Fruit fly (Drosophila melanogaster) S2 (cell line): ENCODE measurements around the gene Fancd2.
A peak's percentile ranks its signal among the peaks of the same experiment; 100 is the strongest.

Experiments
- CG8478 ChIP-seq: fragments of >200 bp; optimal IDR thresholded peaks from 2 replicates; lab custom pipeline; 2018
- CTCF ChIP-seq, 2 experiments: fragments of >200 bp; optimal IDR thresholded peaks; 2 replicates each; lab custom pipeline; 2018

Fancd2 gene

dm6 chr3R:20830153-20830695, 14.2 kb upstream of the Fancd2 start, which contains the start of gene Adss:
Gene Adss (minus strand): TSS chr3R:20830580.
- TF ChIP-seq CG8478 (lab: Kevin White, UChicago) (no peak), CTCF (optimal IDR thresholded peaks at IDR 0.05; lab: Kevin White, UChicago) (peak; percentile 2 to 8)

- no peak for TF ChIP-seq CTCF (optimal IDR thresholded peaks at IDR 0.05; lab: Kevin White, UChicago)
- TF ChIP-seq CG8478 (lab: Kevin White, UChicago), result no peak
These were observed 13.6 kb upstream of the Fancd2 start for dm6 chr3R:20829416-20830131.

dm6 chr3R:20828520-20829415, 12.8 kb upstream of the Fancd2 start:
- TF ChIP-seq CTCF (optimal IDR thresholded peaks at IDR 0.05; lab: Kevin White, UChicago) (peak in 1 of 2 experiments; percentile 12), CG8478 (lab: Kevin White, UChicago) (no peak)

DNA sequence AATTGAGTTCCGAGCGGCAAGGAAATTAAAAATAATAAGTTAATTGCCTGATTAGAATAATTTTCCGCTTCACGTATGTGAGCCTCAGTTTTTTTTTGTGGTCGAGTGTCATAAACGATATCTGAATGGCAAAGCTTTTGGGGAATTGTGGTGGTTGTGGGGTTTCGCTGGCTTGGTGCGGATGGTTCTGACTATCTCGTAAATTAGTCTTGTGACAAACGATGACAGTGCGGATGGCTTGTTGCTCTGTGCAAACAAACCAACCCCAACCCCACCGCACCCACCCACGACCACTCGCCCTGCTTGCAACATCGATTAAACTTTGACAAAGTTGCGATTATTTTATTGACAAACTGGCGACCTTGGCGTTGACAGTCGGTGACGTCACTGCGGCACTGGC, 10.9 kb upstream of the Fancd2 start:
- no peak for TF ChIP-seq CTCF (optimal IDR thresholded peaks at IDR 0.05; lab: Kevin White, UChicago)

dm6 chr3R:20823704-20824454, 7.9 kb upstream of the Fancd2 start, which contains the start of gene CG17272:
Gene CG17272 (minus strand): TSS chr3R:20824239.
- TF ChIP-seq CG8478 (lab: Kevin White, UChicago) (no peak), CTCF (optimal IDR thresholded peaks at IDR 0.05; lab: Kevin White, UChicago) (no peak)

- TF ChIP-seq CG8478 (lab: Kevin White, UChicago), result no peak
- peak; percentile 23 to 49 for TF ChIP-seq CTCF (optimal IDR thresholded peaks at IDR 0.05; lab: Kevin White, UChicago)
These were observed 5.9 kb upstream of the Fancd2 start, which contains the start of the genes CG17271 and RpS20 for dm6 chr3R:20821815-20822375. Gene CG17271 (minus strand): TSS chr3R:20821848. Gene RpS20 (plus strand): TSS chr3R:20822181.

- TF ChIP-seq CG8478 (lab: Kevin White, UChicago) (no peak), CTCF (optimal IDR thresholded peaks at IDR 0.05; lab: Kevin White, UChicago) (no peak)
These were observed 2.7 kb upstream of the Fancd2 start, which contains the start of gene CG17270 for dm6 chr3R:20818689-20819088. Gene CG17270 (minus strand): TSS chr3R:20818929.

dm6 chr3R:20818237-20818636, 2.2 kb upstream of the Fancd2 start:
- no peak for TF ChIP-seq CTCF (optimal IDR thresholded peaks at IDR 0.05; lab: Kevin White, UChicago)
- no peak for TF ChIP-seq CG8478 (lab: Kevin White, UChicago)

- no peak for TF ChIP-seq CTCF (optimal IDR thresholded peaks at IDR 0.05; lab: Kevin White, UChicago)
These were observed 13.7 kb downstream of the Fancd2 start for dm6 chr3R:20802253-20802652.

- no peak for TF ChIP-seq CG8478 (lab: Kevin White, UChicago)
- no peak for TF ChIP-seq CTCF (optimal IDR thresholded peaks at IDR 0.05; lab: Kevin White, UChicago)
These were observed 19.0 kb downstream of the Fancd2 start for dm6 chr3R:20796949-20797348.

DNA sequence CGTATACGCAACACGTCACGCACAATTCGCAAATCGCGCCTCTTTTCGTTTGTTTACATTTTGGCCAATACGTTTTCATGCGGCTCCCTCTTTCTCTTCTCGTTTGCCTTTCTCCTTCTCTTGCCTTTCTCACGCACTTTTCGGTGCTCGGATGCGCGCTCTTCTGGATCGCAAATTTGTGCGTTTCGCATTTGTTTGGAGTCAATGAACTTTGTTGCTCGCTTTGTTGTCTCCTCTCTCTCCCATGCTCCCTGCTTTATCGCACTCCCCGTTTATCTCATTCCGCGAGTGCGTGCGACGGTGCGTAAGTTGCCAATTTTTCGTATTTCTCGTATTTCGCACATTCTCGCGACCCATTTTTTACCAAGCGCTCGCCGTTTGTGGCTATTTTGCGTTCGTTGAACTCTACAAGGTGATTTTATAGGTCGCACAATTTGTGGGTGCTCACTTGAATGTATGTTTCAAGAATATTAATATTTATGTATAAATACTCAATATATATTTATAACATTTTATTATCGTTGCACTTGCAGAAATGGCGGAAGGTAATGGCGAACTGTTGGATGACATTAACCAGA, 24.7 kb downstream of the Fancd2 start:
- no peak for TF ChIP-seq CG8478 (lab: Kevin White, UChicago)
- no peak for TF ChIP-seq CTCF (optimal IDR thresholded peaks at IDR 0.05; lab: Kevin White, UChicago)

DNA sequence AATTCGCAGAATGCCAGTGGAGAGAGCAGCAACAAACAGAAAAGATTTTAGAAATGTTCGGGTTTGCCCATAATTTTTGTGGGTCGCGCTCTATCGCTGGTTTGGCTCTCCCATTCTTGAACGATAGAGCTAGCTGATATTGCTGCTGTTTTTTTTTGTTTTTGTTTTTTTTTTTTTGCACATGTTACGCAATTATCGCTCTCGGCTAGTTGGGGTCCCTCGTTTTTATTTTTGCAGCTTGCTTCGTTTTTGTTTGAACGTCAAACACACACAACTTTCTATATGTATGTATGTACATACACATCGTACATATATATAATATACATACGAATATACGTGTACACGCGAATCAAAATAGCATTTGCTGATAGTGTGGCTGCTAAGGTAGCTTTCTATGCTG, 25.6 kb downstream of the Fancd2 start:
- TF ChIP-seq CG8478 (lab: Kevin White, UChicago), result no peak
- TF ChIP-seq CTCF (optimal IDR thresholded peaks at IDR 0.05; lab: Kevin White, UChicago), result no peak

DNA sequence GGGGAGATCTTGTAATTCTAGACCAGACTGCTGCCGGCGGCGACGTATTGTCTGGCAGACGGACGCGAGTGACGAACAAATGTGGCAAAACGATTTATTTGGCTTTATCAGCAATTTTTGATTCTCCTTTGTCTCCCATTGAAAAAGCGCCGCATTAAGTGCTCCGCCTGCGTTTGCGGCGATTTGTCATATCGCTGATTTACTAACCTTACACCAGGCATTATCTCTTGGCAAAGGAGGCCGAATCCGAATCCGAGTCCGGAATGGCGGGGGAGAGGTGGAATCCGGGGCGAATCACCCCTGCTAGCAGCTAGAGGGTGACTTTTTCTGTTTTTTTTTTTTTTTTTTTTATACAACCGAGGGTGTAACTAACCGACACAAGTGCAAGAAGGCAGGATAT, 27.4 kb downstream of the Fancd2 start:
- no peak for TF ChIP-seq CTCF (optimal IDR thresholded peaks at IDR 0.05; lab: Kevin White, UChicago)
- no peak for TF ChIP-seq CG8478 (lab: Kevin White, UChicago)
